Fruit fly (Drosophila melanogaster) whole organism, embryonic: ENCODE data around the gene Chd3.

ENCODE experiments used
- CG10274 ChIP-seq: fragments of 200-800 bp; sonication (Bioruptor generic); optimal IDR thresholded peaks from 3 replicates; lab custom pipeline; 2017; ENCODE audit warnings: missing biosample characterization, mild to moderate bottlenecking, missing genetic modification characterization
- CG11085 ChIP-seq: fragments of 200-800 bp; sonication (Bioruptor generic); IDR thresholded peaks from 2 replicates; pipeline ENCODE4 v1.3.6; 2022; ENCODE audit warnings: missing biosample characterization, missing genetic modification characterization
- CG12942 ChIP-seq: fragments of 200-800 bp; sonication (Bioruptor generic); optimal IDR thresholded peaks from 3 replicates; lab custom pipeline; 2016; ENCODE audit warnings: missing biosample characterization, missing genetic modification characterization
- CG13424 ChIP-seq: fragments of 200-800 bp; sonication (Bioruptor generic); optimal IDR thresholded peaks from 2 replicates; lab custom pipeline; 2019; ENCODE audit warnings: missing biosample characterization, mild to moderate bottlenecking, missing genetic modification characterization, moderate library complexity
- CG16779 ChIP-seq: fragments of 200-800 bp; sonication (Bioruptor generic); IDR thresholded peaks from 2 replicates; pipeline ENCODE4 v1.3.6; 2022; ENCODE audit warnings: missing biosample characterization, missing genetic modification characterization
- CG16813 ChIP-seq: fragments of 200-800 bp; sonication (Bioruptor generic); IDR thresholded peaks from 3 replicates; pipeline ENCODE4 v1.3.6; 2022; ENCODE audit warnings: missing biosample characterization, missing genetic modification characterization; ENCODE audit not compliant: partially characterized antibody
- CG17361 ChIP-seq: fragments of 200-800 bp; sonication (Bioruptor generic); IDR thresholded peaks from 3 replicates; pipeline ENCODE4 v1.3.6; 2022; ENCODE audit warnings: missing biosample characterization, missing genetic modification characterization
- CG17912 ChIP-seq: fragments of 200-800 bp; sonication (Bioruptor generic); optimal IDR thresholded peaks from 2 replicates; lab custom pipeline; 2018; ENCODE audit warnings: missing biosample characterization, mild to moderate bottlenecking, missing genetic modification characterization
- CG18262 ChIP-seq: fragments of 200-800 bp; optimal IDR thresholded peaks from 3 replicates; lab custom pipeline; 2019; ENCODE audit warnings: missing biosample characterization, mild to moderate bottlenecking, missing genetic modification characterization, moderate library complexity
- CG18764 ChIP-seq: fragments of 200-800 bp; sonication (Bioruptor generic); optimal IDR thresholded peaks from 3 replicates; lab custom pipeline; 2016; ENCODE audit warnings: missing biosample characterization, missing genetic modification characterization
- CG2120 ChIP-seq: fragments of 200-800 bp; sonication (Bioruptor generic); optimal IDR thresholded peaks from 3 replicates; lab custom pipeline; 2016; ENCODE audit warnings: missing biosample characterization, missing genetic modification characterization
- CG2678 ChIP-seq: fragments of 200-800 bp; sonication (Bioruptor generic); optimal IDR thresholded peaks from 3 replicates; lab custom pipeline; 2019; ENCODE audit warnings: missing biosample characterization, mild to moderate bottlenecking, missing genetic modification characterization, moderate library complexity
- CG2712 ChIP-seq: fragments of 200-800 bp; optimal IDR thresholded peaks from 3 replicates; lab custom pipeline; 2019; ENCODE audit warnings: missing biosample characterization, mild to moderate bottlenecking, missing genetic modification characterization, moderate library complexity
- CG32772 ChIP-seq: fragments of 200-800 bp; sonication (Bioruptor generic); IDR thresholded peaks from 2 replicates; pipeline ENCODE4 v1.3.6; 2022; ENCODE audit warnings: missing biosample characterization, missing genetic modification characterization
- CG4730 ChIP-seq: fragments of 200-800 bp; sonication (Bioruptor generic); IDR thresholded peaks from 2 replicates; pipeline ENCODE4 v1.3.6; 2022; ENCODE audit warnings: missing biosample characterization, missing genetic modification characterization
- CG6683 ChIP-seq: fragments of 200-800 bp; sonication (Bioruptor generic); optimal IDR thresholded peaks from 2 replicates; lab custom pipeline; 2017; ENCODE audit warnings: missing biosample characterization, mild to moderate bottlenecking, missing genetic modification characterization, missing genetic modification reagents
- CG8089 ChIP-seq: fragments of 200-800 bp; sonication (Bioruptor generic); optimal IDR thresholded peaks from 3 replicates; lab custom pipeline; 2016; ENCODE audit warnings: missing biosample characterization, missing genetic modification characterization
- CG8290 ChIP-seq, 3 experiments: fragments of 200-800 bp; sonication (Bioruptor generic); optimal IDR thresholded peaks; 2 replicates each; lab custom pipeline; 2016 to 2019; ENCODE audit warnings: missing biosample characterization in 3 of 3, missing genetic modification characterization in 3 of 3, mild to moderate bottlenecking in 2 of 3, moderate library complexity in 1 of 3
- CrebB ChIP-seq: fragments of 200-800 bp; sonication (Bioruptor generic); optimal IDR thresholded peaks from 3 replicates; lab custom pipeline; 2018; ENCODE audit warnings: missing biosample characterization, mild to moderate bottlenecking, missing genetic modification characterization
- D19A ChIP-seq: fragments of 200-800 bp; optimal IDR thresholded peaks from 3 replicates; lab custom pipeline; 2019; ENCODE audit warnings: missing biosample characterization, mild to moderate bottlenecking, missing genetic modification characterization, moderate library complexity
- Dref ChIP-seq: fragments of 200-800 bp; sonication (Bioruptor generic); IDR thresholded peaks from 2 replicates; pipeline ENCODE4 v1.3.6; 2022; ENCODE audit warnings: missing biosample characterization, missing genetic modification characterization
- Gug ChIP-seq: fragments of 200-800 bp; sonication (Bioruptor generic); IDR thresholded peaks from 4 replicates; pipeline ENCODE4 v1.3.6; 2022; ENCODE audit warnings: missing biosample characterization, missing genetic modification characterization
- HLH4C ChIP-seq: fragments of 200-800 bp; sonication (Bioruptor generic); IDR thresholded peaks from 3 replicates; pipeline ENCODE4 v1.3.6; 2022; ENCODE audit warnings: missing biosample characterization, missing genetic modification characterization; ENCODE audit not compliant: partially characterized antibody
- HLH54F ChIP-seq: fragments of 200-800 bp; sonication (Bioruptor generic); optimal IDR thresholded peaks from 3 replicates; lab custom pipeline; 2016; ENCODE audit warnings: missing biosample characterization, missing genetic modification characterization
- Hand ChIP-seq: fragments of 200-800 bp; sonication (Bioruptor generic); optimal IDR thresholded peaks from 2 replicates; lab custom pipeline; 2017; ENCODE audit warnings: mild to moderate bottlenecking, missing biosample characterization, missing genetic modification reagents, missing genetic modification characterization
- Hr78 ChIP-seq, 2 experiments: fragments of 200-800 bp in 1 of 2; fragments of >200 bp in 1 of 2; sonication (Bioruptor generic) in 1 of 2; optimal IDR thresholded peaks; 2 replicates each; lab custom pipeline; 2017 to 2019; ENCODE audit warnings: missing biosample characterization in 2 of 2, missing genetic modification characterization in 2 of 2, mild to moderate bottlenecking in 1 of 2, moderate library complexity in 1 of 2
- Med ChIP-seq: fragments of 200-800 bp; sonication (Bioruptor generic); peaks from one replicate; lab custom pipeline; 2016; ENCODE audit warnings: missing biosample characterization, missing genetic modification characterization, mild to moderate bottlenecking, inconsistent platforms, moderate library complexity
- Mes4 ChIP-seq: fragments of 200-800 bp; sonication (Bioruptor generic); optimal IDR thresholded peaks from 2 replicates; lab custom pipeline; 2016; ENCODE audit warnings: missing biosample characterization, missing genetic modification characterization
- Scr ChIP-seq: fragments of 200-800 bp; sonication (Bioruptor generic); IDR thresholded peaks from 2 replicates; pipeline ENCODE4 v1.3.6; 2022; ENCODE audit warnings: missing biosample characterization, missing genetic modification characterization; ENCODE audit not compliant: partially characterized antibody
- Side ChIP-seq: fragments of 200-800 bp; sonication (Bioruptor generic); optimal IDR thresholded peaks from 2 replicates; lab custom pipeline; 2016; ENCODE audit warnings: missing biosample characterization, missing genetic modification characterization
- Vsx1 ChIP-seq: fragments of 200-800 bp; sonication (Bioruptor generic); optimal IDR thresholded peaks from 2 replicates; lab custom pipeline; 2017; ENCODE audit warnings: missing biosample characterization, mild to moderate bottlenecking, missing genetic modification characterization, missing genetic modification reagents
- az2 ChIP-seq: fragments of 200-800 bp; sonication (Bioruptor generic); optimal IDR thresholded peaks from 3 replicates; lab custom pipeline; 2016; ENCODE audit warnings: missing biosample characterization, missing genetic modification characterization
- bigmax ChIP-seq: fragments of 200-800 bp; sonication (Bioruptor generic); optimal IDR thresholded peaks from 2 replicates; lab custom pipeline; 2018; ENCODE audit warnings: missing biosample characterization, mild to moderate bottlenecking, missing genetic modification characterization
- bowl ChIP-seq: fragments of 200-800 bp; sonication (Bioruptor generic); IDR thresholded peaks from 2 replicates; pipeline ENCODE4 v1.3.6; 2022; ENCODE audit warnings: missing biosample characterization, missing genetic modification characterization
- cad ChIP-seq: fragments of >200 bp; optimal IDR thresholded peaks from 2 replicates; lab custom pipeline; 2017; ENCODE audit warnings: missing biosample characterization, missing genetic modification characterization
- chif ChIP-seq, 2 experiments: fragments of 200-800 bp; sonication (Bioruptor generic); optimal IDR thresholded peaks; 3 replicates each; lab custom pipeline; 2016; ENCODE audit warnings: missing biosample characterization in 2 of 2, missing genetic modification characterization in 2 of 2
- dpn ChIP-seq, 2 experiments: fragments of 200-800 bp; sonication (Bioruptor generic); optimal IDR thresholded peaks; 3 replicates each; lab custom pipeline; 2016; ENCODE audit warnings: missing biosample characterization in 2 of 2, missing genetic modification characterization in 2 of 2
- eve ChIP-seq, 2 experiments: fragments of >200 bp; optimal IDR thresholded peaks; 2 replicates each; lab custom pipeline; 2017; ENCODE audit warnings: missing biosample characterization in 2 of 2, missing genetic modification characterization in 2 of 2
- ham ChIP-seq: fragments of 200-800 bp; sonication (Bioruptor generic); IDR thresholded peaks from 2 replicates; pipeline ENCODE4 v1.3.6; 2022; ENCODE audit warnings: missing biosample characterization, missing genetic modification characterization
- ken ChIP-seq: fragments of 200-800 bp; sonication (Bioruptor generic); IDR thresholded peaks from 3 replicates; pipeline ENCODE4 v1.3.6; 2022; ENCODE audit warnings: missing biosample characterization, missing genetic modification characterization
- kni ChIP-seq: fragments of 200-800 bp; sonication (Bioruptor generic); optimal IDR thresholded peaks from 3 replicates; lab custom pipeline; 2017; ENCODE audit warnings: mild to moderate bottlenecking, missing biosample characterization, missing genetic modification reagents, missing genetic modification characterization
- lilli ChIP-seq: fragments of 200-800 bp; sonication (Bioruptor generic); optimal IDR thresholded peaks from 3 replicates; lab custom pipeline; 2016; ENCODE audit warnings: missing biosample characterization, missing genetic modification characterization
- nau ChIP-seq: fragments of 200-800 bp; sonication (Bioruptor generic); optimal IDR thresholded peaks from 3 replicates; lab custom pipeline; 2017; ENCODE audit warnings: missing biosample characterization, mild to moderate bottlenecking, missing genetic modification characterization, missing genetic modification reagents
- nmo ChIP-seq: fragments of 200-800 bp; sonication (Bioruptor generic); optimal IDR thresholded peaks from 2 replicates; lab custom pipeline; 2018; ENCODE audit warnings: missing biosample characterization, mild to moderate bottlenecking, missing genetic modification characterization, moderate library complexity
- otp ChIP-seq: fragments of 200-800 bp; sonication (Bioruptor generic); IDR thresholded peaks from 3 replicates; pipeline ENCODE4, ENCODE4 v1.3.6; 2022; ENCODE audit warnings: missing biosample characterization, missing genetic modification characterization
- pho ChIP-seq: fragments of 200-800 bp; sonication (Bioruptor generic); optimal IDR thresholded peaks from 2 replicates; lab custom pipeline; 2016; ENCODE audit warnings: missing biosample characterization, missing genetic modification characterization
- pita ChIP-seq: fragments of 200-800 bp; sonication (Bioruptor generic); optimal IDR thresholded peaks from 2 replicates; lab custom pipeline; 2017; ENCODE audit warnings: missing biosample characterization, mild to moderate bottlenecking, missing genetic modification characterization
- rib ChIP-seq: fragments of 200-800 bp; sonication (Bioruptor generic); IDR thresholded peaks from 2 replicates; pipeline ENCODE4 v1.3.6; 2022; ENCODE audit warnings: missing biosample characterization, missing genetic modification characterization
- row ChIP-seq: fragments of 200-800 bp; sonication (Bioruptor generic); IDR thresholded peaks from 3 replicates; pipeline ENCODE4 v1.3.6; 2022; ENCODE audit warnings: missing biosample characterization, missing genetic modification characterization
- tgo ChIP-seq: fragments of 200-800 bp; sonication (Bioruptor generic); IDR thresholded peaks from 3 replicates; pipeline ENCODE4 v1.3.6; 2022; ENCODE audit warnings: missing biosample characterization, missing genetic modification characterization
- vfl ChIP-seq: fragments of 200-800 bp; sonication (Bioruptor generic); optimal IDR thresholded peaks from 2 replicates; lab custom pipeline; 2016; ENCODE audit warnings: missing biosample characterization, missing genetic modification characterization

Chd3 gene

dm6 chr3L:19444092-19444491, 2.9 kb upstream of the Chd3 start (continued):
- TF ChIP-seq Vsx1 (no peak), Dref (no peak), Mes4 (GFP tag; lab: Kevin White, UChicago) (no peak), CG2712 (tag; lab: Kevin White, UChicago) (no peak), chif (GFP tag; optimal IDR thresholded peaks at IDR 0.05; lab: Kevin White, UChicago) (peak in 1 of 2 experiments; percentile 33), kni (GFP tag; lab: Kevin White, UChicago) (no peak), CG32772 (GFP tag; lab: Robert Waterston, UW) (no peak), Hand (GFP tag; lab: Kevin White, UChicago) (no peak), Hr78 (GFP tag; optimal IDR thresholded peaks at IDR 0.05; lab: Kevin White, UChicago) (no peak), D19A (tag; lab: Kevin White, UChicago) (no peak), CG17912 (GFP tag; lab: Kevin White, UChicago) (no peak), nmo (GFP tag; lab: Kevin White, UChicago) (peak; percentile 11), CG4730 (GFP tag; lab: Robert Waterston, UW) (0 out of 2 replicates have a peak, but pooled peaks have one; percentile 27), CG2678 (tag; lab: Kevin White, UChicago) (peak; percentile 23), CG13424 (tag; lab: Kevin White, UChicago) (peak; percentile 4), Scr (GFP tag; lab: Robert Waterston, UW) (no peak), dpn (GFP tag; optimal IDR thresholded peaks at IDR 0.05; lab: Kevin White, UChicago) (peak; percentile 4 to 33), lilli (GFP tag; lab: Kevin White, UChicago) (peak; percentile 36), vfl (GFP tag; lab: Kevin White, UChicago) (no peak), tgo (GFP tag; lab: Robert Waterston, UW) (0 out of 3 replicates have a peak, but pooled peaks have one; percentile 25), Gug (GFP tag; lab: Robert Waterston, UW) (peak; percentile 6; the same call in 1 of the 4 replicates), eve (GFP tag; optimal IDR thresholded peaks at IDR 0.05; lab: Kevin White, UChicago) (no peak), cad (no peak), otp (GFP tag; lab: Robert Waterston, UW) (no peak), Med (GFP tag; lab: Kevin White, UChicago) (peak; percentile 75), HLH54F (GFP tag; lab: Kevin White, UChicago) (no peak), bigmax (GFP tag; lab: Kevin White, UChicago) (no peak), CG2120 (GFP tag; lab: Kevin White, UChicago) (peak; percentile 45), row (GFP tag; lab: Robert Waterston, UW) (peak; percentile 44; the same call in 2 of the 3 replicates), CrebB (tag; lab: Kevin White, UChicago) (no peak), CG16779 (no peak), nau (GFP tag; lab: Kevin White, UChicago) (no peak), CG18764 (no peak), CG16813 (GFP tag; lab: Robert Waterston, UW) (no peak), bowl (GFP tag; lab: Robert Waterston, UW) (no peak), CG18262 (tag; lab: Kevin White, UChicago) (no peak), CG6683 (GFP tag; lab: Kevin White, UChicago) (no peak), pita (GFP tag; lab: Kevin White, UChicago) (no peak), ham (no peak), CG8290 (GFP tag; optimal IDR thresholded peaks at IDR 0.05; lab: Kevin White, UChicago) (no peak), CG8290 (tag; optimal IDR thresholded peaks at IDR 0.05; lab: Kevin White, UChicago) (peak in 1 of 2 experiments; percentile 57), HLH4C (GFP tag; lab: Robert Waterston, UW) (no peak), pho (GFP tag; lab: Kevin White, UChicago) (no peak), Side (GFP tag; lab: Kevin White, UChicago) (no peak), CG12942 (GFP tag; lab: Kevin White, UChicago) (no peak), CG11085 (GFP tag; lab: Robert Waterston, UW) (no peak), rib (GFP tag; lab: Robert Waterston, UW) (no peak), ken (GFP tag; lab: Robert Waterston, UW) (0 out of 3 replicates have a peak, but pooled peaks have one; percentile 15), CG10274 (GFP tag; lab: Kevin White, UChicago) (no peak), CG17361 (no peak), CG8089 (no peak), az2 (GFP tag; lab: Kevin White, UChicago) (peak; percentile 12)
